Worm (Caenorhabditis elegans) whole organism, L3 larva: ENCODE measurements around the gene srj-44.
A peak's percentile ranks its signal among the peaks of the same experiment; 100 is the strongest.

Experiments used
- R02D3.7 ChIP-seq: fragments of 150-350 bp; optimal IDR thresholded peaks from 2 replicates; lab custom pipeline; 2014; ENCODE audit warnings: missing biosample characterization, missing genetic modification characterization
- ceh-16 ChIP-seq: sonication (generic microtip); optimal IDR thresholded peaks from 2 replicates; lab custom pipeline; 2017; ENCODE audit warnings: missing biosample characterization, missing genetic modification characterization
- ceh-28 ChIP-seq: fragments of 150-350 bp; optimal IDR thresholded peaks from 2 replicates; lab custom pipeline; 2014; ENCODE audit warnings: missing biosample characterization, missing genetic modification reagents, missing genetic modification characterization
- ceh-82 ChIP-seq: fragments of 150-350 bp; optimal IDR thresholded peaks from 2 replicates; lab custom pipeline; 2014; ENCODE audit warnings: missing biosample characterization, missing genetic modification characterization
- ceh-9 ChIP-seq: sonication (generic microtip); optimal IDR thresholded peaks from 2 replicates; lab custom pipeline; 2018; ENCODE audit warnings: missing biosample characterization, missing genetic modification characterization
- daf-12 ChIP-seq: fragments of 150-350 bp; optimal IDR thresholded peaks from 2 replicates; lab custom pipeline; 2014; ENCODE audit warnings: missing biosample characterization, missing genetic modification reagents, missing genetic modification characterization
- egl-27 ChIP-seq: sonication (generic microtip); optimal IDR thresholded peaks from 4 replicates; lab custom pipeline; 2017; ENCODE audit warnings: missing biosample characterization, missing genetic modification reagents, missing genetic modification characterization
- elt-1 ChIP-seq: fragments of 150-350 bp; optimal IDR thresholded peaks from 2 replicates; lab custom pipeline; 2014; ENCODE audit warnings: missing biosample characterization, missing genetic modification characterization
- elt-2 ChIP-seq: sonication (generic microtip); optimal IDR thresholded peaks from 2 replicates; lab custom pipeline; 2016; ENCODE audit warnings: missing genetic modification reagents, mild to moderate bottlenecking, missing genetic modification characterization, missing compliant biosample characterization
- elt-3 ChIP-seq, 3 experiments: fragments of 150-350 bp in 1 of 3; sonication (generic microtip) in 2 of 3; optimal IDR thresholded peaks; 2 replicates in 2 of 3; 4 replicates in 1 of 3; lab custom pipeline; 2014 to 2017; ENCODE audit warnings: missing biosample characterization in 3 of 3, missing genetic modification characterization in 3 of 3
- fkh-2 ChIP-seq: fragments of 150-350 bp; optimal IDR thresholded peaks from 2 replicates; lab custom pipeline; 2014; ENCODE audit warnings: missing biosample characterization, missing genetic modification reagents, missing genetic modification characterization
- fos-1 ChIP-seq: fragments of 150-350 bp; optimal IDR thresholded peaks from 2 replicates; lab custom pipeline; 2014; ENCODE audit warnings: missing biosample characterization, missing genetic modification characterization
- hmg-11 ChIP-seq: sonication (generic microtip); optimal IDR thresholded peaks from 2 replicates; lab custom pipeline; 2016; ENCODE audit warnings: missing genetic modification characterization, missing compliant biosample characterization
- jun-1 ChIP-seq: fragments of 150-350 bp; optimal IDR thresholded peaks from 2 replicates; lab custom pipeline; 2014; ENCODE audit warnings: missing biosample characterization, missing genetic modification reagents, missing genetic modification characterization
- lsy-12 ChIP-seq: sonication (generic microtip); optimal IDR thresholded peaks from 2 replicates; lab custom pipeline; 2016; ENCODE audit warnings: mild to moderate bottlenecking, missing genetic modification characterization, missing compliant biosample characterization
- mml-1 ChIP-seq: fragments of 150-350 bp; sonication (generic microtip); optimal IDR thresholded peaks from 3 replicates; lab custom pipeline; 2014; ENCODE audit warnings: missing biosample characterization, missing genetic modification characterization
- nfya-1 ChIP-seq: sonication (generic microtip); optimal IDR thresholded peaks from 2 replicates; lab custom pipeline; 2017; ENCODE audit warnings: missing genetic modification characterization, mild to moderate bottlenecking, missing compliant biosample characterization, antibody characterized with exemption, moderate library complexity; ENCODE audit not compliant: insufficient read depth
- nhr-11 ChIP-seq: fragments of 150-350 bp; optimal IDR thresholded peaks from 2 replicates; lab custom pipeline; 2014; ENCODE audit warnings: missing biosample characterization, missing genetic modification characterization
- nhr-23 ChIP-seq: fragments of 150-350 bp; optimal IDR thresholded peaks from 2 replicates; lab custom pipeline; 2014; ENCODE audit warnings: missing biosample characterization, missing genetic modification reagents, missing genetic modification characterization
- nhr-25 ChIP-seq: sonication (generic microtip); optimal IDR thresholded peaks from 2 replicates; lab custom pipeline; 2017; ENCODE audit warnings: missing biosample characterization, missing genetic modification characterization
- nhr-43 ChIP-seq: sonication (generic microtip); optimal IDR thresholded peaks from 2 replicates; lab custom pipeline; 2016; ENCODE audit warnings: mild to moderate bottlenecking, missing genetic modification characterization, missing compliant biosample characterization; ENCODE audit not compliant: poor library complexity, severe bottlenecking
- nhr-67 ChIP-seq: fragments of 150-350 bp; optimal IDR thresholded peaks from 2 replicates; lab custom pipeline; 2014; ENCODE audit warnings: missing biosample characterization, missing genetic modification characterization
- nhr-77 ChIP-seq: fragments of 150-350 bp; optimal IDR thresholded peaks from 2 replicates; lab custom pipeline; 2014; ENCODE audit warnings: missing biosample characterization, missing genetic modification characterization
- pqm-1 ChIP-seq: fragments of 150-350 bp; optimal IDR thresholded peaks from 2 replicates; lab custom pipeline; 2017; ENCODE audit warnings: missing biosample characterization, missing genetic modification characterization, inconsistent platforms
- sea-2 ChIP-seq: fragments of 150-350 bp; sonication (generic microtip); optimal IDR thresholded peaks from 4 replicates; lab custom pipeline; 2014; ENCODE audit warnings: missing biosample characterization, missing genetic modification reagents, missing genetic modification characterization
- skn-1 ChIP-seq: fragments of 150-350 bp; optimal IDR thresholded peaks from 2 replicates; lab custom pipeline; 2014; ENCODE audit warnings: missing biosample characterization, missing genetic modification characterization
- snpc-4 ChIP-seq: fragments of 150-350 bp; optimal IDR thresholded peaks from 2 replicates; lab custom pipeline; 2014; ENCODE audit warnings: missing biosample characterization, missing genetic modification characterization
- unc-39 ChIP-seq: sonication (generic microtip); optimal IDR thresholded peaks from 4 replicates; lab custom pipeline; 2017; ENCODE audit warnings: missing biosample characterization, missing genetic modification characterization
- unc-62 ChIP-seq: fragments of 150-350 bp; sonication (generic microtip); optimal IDR thresholded peaks from 4 replicates; lab custom pipeline; 2014; ENCODE audit warnings: missing biosample characterization, missing genetic modification reagents, missing genetic modification characterization
- zag-1 ChIP-seq: fragments of 150-350 bp; optimal IDR thresholded peaks from 2 replicates; lab custom pipeline; 2014; ENCODE audit warnings: missing biosample characterization, missing genetic modification characterization
- ztf-11 ChIP-seq: fragments of 150-350 bp; optimal IDR thresholded peaks from 2 replicates; lab custom pipeline; 2014; ENCODE audit warnings: missing biosample characterization, missing genetic modification characterization

The srj-44 gene

DNA sequence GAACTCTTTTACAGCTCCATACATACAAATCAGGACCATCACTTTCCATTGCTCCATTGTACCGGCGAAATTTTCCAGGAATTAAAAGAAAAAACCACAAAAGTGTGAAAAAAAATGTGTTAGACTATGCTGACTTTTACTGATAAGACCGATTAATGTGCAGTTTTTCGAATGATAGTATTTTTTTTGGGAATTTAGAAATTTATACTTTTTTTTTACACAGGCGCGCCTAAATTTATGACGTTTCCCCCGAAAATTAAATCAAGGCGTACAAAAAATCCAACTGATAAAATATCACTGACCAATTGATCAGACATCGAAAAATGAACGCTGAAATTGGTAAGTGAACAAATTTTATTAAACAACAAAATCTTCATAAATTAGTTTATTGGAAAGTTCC is 29.8 kb upstream of the srj-44 start, which contains the start of gene folt-2:
folt-2 (minus strand) TSS at position 179 of the 400 bp plus-strand sequence.
- TF ChIP-seq ceh-82 (tag; lab: Kevin White, UChicago) (no peak), nfya-1 (no peak), fkh-2 (tag; lab: Kevin White, UChicago) (no peak), elt-2 (tag; lab: Kevin White, UChicago) (peak; percentile 75), unc-39 (tag; lab: Kevin White, UChicago) (no peak), pqm-1 (tag; lab: Kevin White, UChicago) (peak; percentile 49)

DNA sequence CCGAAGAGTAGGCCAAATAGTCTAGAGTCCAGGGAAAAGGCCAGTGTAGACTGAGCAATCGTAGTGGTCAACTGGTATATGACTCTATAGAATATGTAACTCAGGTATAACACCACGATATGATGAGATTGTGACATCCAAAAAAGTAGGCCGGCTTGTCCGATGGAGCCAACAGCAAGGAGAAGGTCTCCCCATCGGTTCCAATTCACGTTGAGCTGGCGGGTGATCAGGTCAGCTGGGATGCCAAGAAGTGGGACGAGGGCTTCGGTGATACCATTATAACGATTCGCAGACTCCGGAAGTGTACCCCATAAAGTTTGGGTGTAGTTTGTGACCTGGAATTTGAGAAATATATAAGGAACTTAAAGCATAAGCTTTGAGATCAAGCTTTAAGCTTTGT is 27.3 kb upstream of the srj-44 start:
- no peak for TF ChIP-seq daf-12 (tag; lab: Kevin White, UChicago)
- TF ChIP-seq fos-1, result no peak
- no peak for TF ChIP-seq lsy-12 (tag; lab: Kevin White, UChicago)
- TF ChIP-seq elt-1 (tag; lab: Kevin White, UChicago), result no peak
- no peak for TF ChIP-seq ztf-11
- TF ChIP-seq egl-27 (tag; lab: Kevin White, UChicago), result no peak
- TF ChIP-seq pqm-1 (tag; lab: Kevin White, UChicago), result no peak
- TF ChIP-seq skn-1 (tag; lab: Kevin White, UChicago), result no peak
- TF ChIP-seq nhr-43 (tag; lab: Kevin White, UChicago), result no peak

DNA sequence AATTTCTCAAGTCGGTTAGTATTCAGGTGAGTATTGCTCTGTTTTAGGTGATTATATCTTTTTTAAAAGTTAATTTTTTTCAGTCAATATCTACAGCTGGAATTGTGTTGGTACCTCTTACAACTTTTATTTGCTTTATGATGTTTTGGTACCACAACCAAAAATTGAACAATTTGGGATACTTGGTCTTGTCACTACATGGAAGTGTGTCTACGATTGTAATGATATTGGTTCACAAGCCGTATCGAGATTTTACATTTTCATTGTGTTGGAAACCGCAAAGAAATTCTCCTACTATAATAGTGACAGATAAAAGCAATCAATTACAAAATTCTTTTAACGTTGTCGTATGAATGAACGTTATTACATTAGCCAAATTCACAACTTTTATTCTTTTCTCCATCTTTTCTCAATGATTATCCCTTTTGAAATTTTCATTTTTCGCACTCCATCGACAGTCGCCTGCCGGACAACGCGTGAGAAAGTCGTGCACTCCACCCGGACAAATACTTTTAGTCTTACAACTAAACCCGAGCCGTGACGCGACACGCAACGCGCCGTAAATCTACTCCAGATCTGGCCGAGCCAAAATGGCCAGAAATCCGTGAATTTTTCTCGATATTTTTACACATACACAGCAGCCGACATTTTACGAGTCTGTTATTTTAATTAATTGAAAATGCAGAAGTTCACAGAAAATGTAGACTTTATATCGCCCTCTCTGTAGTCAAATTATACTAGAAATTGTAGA is 26.3 kb upstream of the srj-44 start:
- no peak for TF ChIP-seq sea-2
- no peak for TF ChIP-seq ceh-28 (tag; lab: Kevin White, UChicago)
- no peak for TF ChIP-seq nhr-43 (tag; lab: Kevin White, UChicago)
- TF ChIP-seq zag-1 (tag; lab: Kevin White, UChicago), result no peak
- TF ChIP-seq nhr-23 (tag; lab: Kevin White, UChicago), result no peak
- no peak for TF ChIP-seq fos-1
- no peak for TF ChIP-seq unc-62 (GFP tag; lab: Kevin White, UChicago)
- TF ChIP-seq hmg-11 (tag; lab: Kevin White, UChicago), result no peak
- TF ChIP-seq nfya-1, result no peak
- TF ChIP-seq ceh-16, result no peak
- TF ChIP-seq pqm-1 (tag; lab: Kevin White, UChicago), result no peak
- TF ChIP-seq elt-1 (tag; lab: Kevin White, UChicago), result no peak
- TF ChIP-seq nhr-67 (tag; lab: Kevin White, UChicago), result no peak

DNA sequence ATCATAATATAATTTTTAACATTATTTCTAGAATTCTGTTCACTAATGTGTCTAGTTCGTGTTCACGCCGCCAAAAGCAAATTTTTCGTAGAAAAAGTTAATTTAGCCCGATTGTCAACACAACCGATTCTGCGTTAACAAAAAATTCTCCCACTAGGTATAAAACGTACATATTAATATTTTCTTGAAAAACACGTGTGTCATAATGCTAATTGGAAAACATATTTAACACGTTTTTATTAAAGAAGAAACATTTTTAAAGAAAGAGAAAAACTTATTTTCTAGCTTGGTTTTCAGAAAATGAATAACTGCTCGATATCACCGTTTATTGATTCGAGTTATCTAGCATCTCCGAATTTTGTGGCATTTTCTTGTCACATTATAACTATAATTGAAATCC is 24.5 kb upstream of the srj-44 start, which contains the start of gene srh-243:
srh-243 (plus strand) TSS at position 301 of the 400 bp plus-strand sequence.
- TF ChIP-seq R02D3.7 (no peak), nhr-77 (tag; lab: Kevin White, UChicago) (no peak), lsy-12 (tag; lab: Kevin White, UChicago) (no peak), mml-1 (tag; lab: Kevin White, UChicago) (no peak), elt-2 (tag; lab: Kevin White, UChicago) (no peak), zag-1 (tag; lab: Kevin White, UChicago) (no peak), daf-12 (tag; lab: Kevin White, UChicago) (no peak), ceh-9 (tag; lab: Kevin White, UChicago) (no peak), ceh-16 (no peak), hmg-11 (tag; lab: Kevin White, UChicago) (no peak), snpc-4 (tag; lab: Kevin White, UChicago) (no peak), nhr-11 (tag; lab: Kevin White, UChicago) (no peak), pqm-1 (tag; lab: Kevin White, UChicago) (no peak), jun-1 (tag; lab: Kevin White, UChicago) (no peak)

DNA sequence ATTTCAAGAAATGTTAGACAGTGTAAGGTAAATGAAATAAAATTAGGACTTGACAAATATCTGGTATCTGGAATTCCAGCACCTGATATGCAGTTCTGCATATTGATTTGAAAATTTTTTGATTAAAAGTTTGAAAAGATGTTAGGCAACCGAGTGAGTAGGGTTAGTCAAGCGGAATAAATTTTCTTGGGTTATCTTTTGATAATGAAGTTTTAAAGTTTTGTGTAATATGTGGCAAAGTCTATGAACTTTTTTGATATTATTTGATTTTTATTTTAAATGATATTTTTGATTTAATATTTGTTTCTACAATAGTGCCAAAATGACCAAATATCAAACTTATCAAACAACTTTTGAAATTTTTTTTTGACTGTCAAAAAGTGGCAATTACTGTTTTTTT is 23.8 kb upstream of the srj-44 start, which contains the start of gene srh-241:
srh-241 (minus strand) TSS at position 101 of the 400 bp plus-strand sequence.
- TF ChIP-seq nhr-25 (tag; lab: Kevin White, UChicago) (no peak), elt-3 (tag; optimal IDR thresholded peaks at IDR 0.05; lab: Kevin White, UChicago) (no peak), sea-2 (no peak), unc-62 (GFP tag; lab: Kevin White, UChicago) (no peak), ztf-11 (no peak), fos-1 (no peak), nhr-23 (tag; lab: Kevin White, UChicago) (no peak)
